Fruit fly (Drosophila melanogaster): ENCODE measurements around the gene TfIIFalpha.
A peak's percentile ranks its signal among the peaks of the same experiment; 100 is the strongest.

TfIIFalpha gene

DNA sequence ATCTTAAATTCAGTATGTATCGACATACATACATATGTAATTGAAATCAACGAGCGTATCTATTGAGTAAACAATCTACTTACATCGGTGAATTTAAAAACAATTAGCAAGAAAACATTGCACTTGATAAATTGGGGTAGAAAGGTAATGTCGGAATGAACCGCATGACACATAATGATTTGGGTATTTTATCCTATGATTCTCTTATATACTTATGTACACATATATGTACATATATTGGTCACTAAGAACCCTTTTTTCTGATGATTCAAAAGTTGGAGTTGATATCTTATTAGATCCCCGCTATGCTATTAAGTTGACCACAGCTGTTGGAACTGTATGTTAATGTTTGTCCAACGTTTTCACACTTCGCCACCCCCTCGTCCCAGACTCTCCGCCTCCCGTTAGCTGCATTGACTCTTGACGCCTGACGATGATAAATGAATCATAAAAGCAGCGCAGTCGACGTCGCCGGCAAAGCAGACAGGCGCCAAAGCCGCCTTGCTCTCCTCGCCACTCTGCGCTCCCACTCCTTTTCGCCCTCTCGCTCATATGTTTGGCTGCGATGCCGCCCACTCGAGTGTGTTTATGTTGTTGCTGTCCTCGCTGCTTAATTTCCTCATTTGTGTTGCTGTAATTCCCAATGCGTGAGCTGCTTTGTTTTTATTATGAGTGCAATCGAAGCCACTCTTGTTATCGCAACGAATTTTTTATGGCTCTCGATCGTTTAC lies 27.2 kb upstream of the TfIIFalpha start (continued):
- peak; percentile 4 for TF ChIP-seq jumu (GFP tag; optimal IDR thresholded peaks at IDR 0.05)
- TF ChIP-seq CG7357 (GFP tag; IDR thresholded peaks at IDR 0.05): no peak
- no peak for TF ChIP-seq CG15011 (GFP tag; optimal IDR thresholded peaks at IDR 0.05)
- no peak for TF ChIP-seq Elba2 (GFP tag; optimal IDR thresholded peaks at IDR 0.05)
- no peak for TF ChIP-seq ato (GFP tag; IDR thresholded peaks at IDR 0.05; ENCODE audit: partially characterized antibody)
- TF ChIP-seq CG2712 (tag; optimal IDR thresholded peaks at IDR 0.05): peak; percentile 48
- TF ChIP-seq lab (GFP tag; optimal IDR thresholded peaks at IDR 0.05): no peak
- peak; percentile 30 for TF ChIP-seq fd96Cb (tag; optimal IDR thresholded peaks at IDR 0.05)
- peak; percentile 44 for TF ChIP-seq CoRest (tag; optimal IDR thresholded peaks at IDR 0.05)
- no peak for TF ChIP-seq CG4730 (GFP tag; IDR thresholded peaks at IDR 0.05)
- TF ChIP-seq Drgx (GFP tag; IDR thresholded peaks at IDR 0.05): no peak
- TF ChIP-seq CG13296 (GFP tag; optimal IDR thresholded peaks at IDR 0.05): peak; percentile 15
- no peak for TF ChIP-seq CG10274 (GFP tag; optimal IDR thresholded peaks at IDR 0.05)
- TF ChIP-seq CG10321 (GFP tag; IDR thresholded peaks at IDR 0.05): no peak
- peak; percentile 48 for TF ChIP-seq CG17359 (tag; optimal IDR thresholded peaks at IDR 0.05)
- peak in 1 of 3 experiments; percentile 40 for TF ChIP-seq lola (GFP tag; optimal IDR thresholded peaks at IDR 0.05)
- peak; percentile 37 for TF ChIP-seq Xbp1 (GFP tag; optimal IDR thresholded peaks at IDR 0.05)
- TF ChIP-seq CG6854 (GFP tag; optimal IDR thresholded peaks at IDR 0.05): no peak
- TF ChIP-seq salm (tag; optimal IDR thresholded peaks at IDR 0.05): peak; percentile 4
- no peak for TF ChIP-seq CG7963 (GFP tag; IDR thresholded peaks at IDR 0.05; ENCODE audit: partially characterized antibody)
- TF ChIP-seq Sox102F (GFP tag; optimal IDR thresholded peaks at IDR 0.05): peak; percentile 54
- 0 out of 2 replicates have a peak, but pooled peaks have one; percentile 12 for TF ChIP-seq Ptx1 (GFP tag; IDR thresholded peaks at IDR 0.05)
- TF ChIP-seq HLH3B (GFP tag; IDR thresholded peaks at IDR 0.05): no peak
- peak; percentile 26 for TF ChIP-seq CG2875 (GFP tag; optimal IDR thresholded peaks at IDR 0.05)
- peak; percentile 18 for TF ChIP-seq ewg (GFP tag; optimal IDR thresholded peaks at IDR 0.05)
- no peak for TF ChIP-seq ken (GFP tag; IDR thresholded peaks at IDR 0.05)
- TF ChIP-seq nom (GFP tag; optimal IDR thresholded peaks at IDR 0.05): no peak
- no peak for TF ChIP-seq Bdp1 (GFP tag; optimal IDR thresholded peaks at IDR 0.05)
- TF ChIP-seq z (GFP tag; IDR thresholded peaks at IDR 0.05): peak; percentile 95
- no peak for TF ChIP-seq Fer2 (tag; optimal IDR thresholded peaks at IDR 0.05)
- no peak for TF ChIP-seq CG6813 (GFP tag; optimal IDR thresholded peaks at IDR 0.05)
- peak; percentile 38 for TF ChIP-seq CG10979 (tag; optimal IDR thresholded peaks at IDR 0.05)
- no peak for TF ChIP-seq pzg (GFP tag; optimal IDR thresholded peaks at IDR 0.05)
- peak; percentile 46 for TF ChIP-seq grau (tag; optimal IDR thresholded peaks at IDR 0.05)
- TF ChIP-seq CG12104 (GFP tag; optimal IDR thresholded peaks at IDR 0.05): peak; percentile 13
- peak; percentile 25 for TF ChIP-seq az2 (GFP tag; optimal IDR thresholded peaks at IDR 0.05)
- peak; percentile 26 for TF ChIP-seq PHDP (tag; optimal IDR thresholded peaks at IDR 0.05)
- no peak for TF ChIP-seq Atf-2 (GFP tag; optimal IDR thresholded peaks at IDR 0.05)
- TF ChIP-seq chm (GFP tag; IDR thresholded peaks at IDR 0.05): no peak
- peak; percentile 7 for TF ChIP-seq CG17568 (GFP tag; optimal IDR thresholded peaks at IDR 0.05)
- peak; percentile 28 for TF ChIP-seq gsb-n (tag; optimal IDR thresholded peaks at IDR 0.05)
- TF ChIP-seq CG13123 (GFP tag; optimal IDR thresholded peaks at IDR 0.05): no peak
- TF ChIP-seq CG8924 (tag; optimal IDR thresholded peaks at IDR 0.05): peak; percentile 30
- no peak for TF ChIP-seq h (optimal IDR thresholded peaks at IDR 0.05)
- TF ChIP-seq sob (GFP tag; IDR thresholded peaks at IDR 0.05): no peak
- peak; percentile 45 for TF ChIP-seq CG4820 (GFP tag; optimal IDR thresholded peaks at IDR 0.05)
- no peak for TF ChIP-seq YL-1 (GFP tag; optimal IDR thresholded peaks at IDR 0.05)
- peak; percentile 5 for TF ChIP-seq CG10147 (GFP tag; optimal IDR thresholded peaks at IDR 0.05)
- TF ChIP-seq CG6654 (GFP tag; optimal IDR thresholded peaks at IDR 0.05): peak; percentile 41

All from whole organism, embryonic.